Fruit fly (Drosophila melanogaster) whole organism, larva: Measurements from ENCODE around the gene CG34417.
A peak's percentile ranks its signal among the peaks of the same experiment; 100 is the strongest.

Source experiments
- noc ChIP-seq: fragments of 200-800 bp; sonication (Bioruptor generic); optimal IDR thresholded peaks from 3 replicates; lab custom pipeline; 2019; ENCODE audit warnings: missing biosample characterization, mild to moderate bottlenecking, missing genetic modification characterization, moderate library complexity

Gene CG34417

DNA sequence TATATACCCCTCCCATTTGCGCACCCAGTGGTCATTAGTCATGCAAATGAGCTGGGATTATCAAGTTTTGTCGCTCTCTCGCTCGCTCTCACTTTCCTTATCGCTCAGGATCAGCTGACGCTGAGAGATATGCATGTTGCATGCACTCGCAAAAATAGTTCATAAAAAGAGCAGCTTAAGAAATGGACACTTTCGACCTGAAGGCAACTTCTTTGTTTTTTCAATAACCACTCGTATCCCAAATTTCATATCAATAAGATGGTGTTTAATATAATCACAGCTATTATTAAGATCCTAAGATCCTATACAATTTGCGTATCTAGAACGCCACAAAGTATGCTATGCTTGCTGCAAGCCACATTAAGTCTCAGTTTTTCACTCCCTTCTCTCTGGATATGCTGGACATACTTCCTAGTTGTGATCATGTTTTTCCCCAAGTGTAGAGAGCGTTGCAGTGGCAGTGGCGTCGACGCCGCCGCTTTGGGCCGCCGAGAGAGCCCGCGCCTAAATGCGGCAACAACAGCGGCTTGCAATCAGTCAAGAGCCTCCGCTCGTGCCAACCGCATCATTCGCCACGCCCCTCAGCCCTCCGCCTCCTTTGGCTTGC, at the start of gene CG34417:
Gene CG34417, plus strand, starts transcription at position 557 of the 607 bp plus-strand sequence.
- no peak for TF ChIP-seq noc

DNA sequence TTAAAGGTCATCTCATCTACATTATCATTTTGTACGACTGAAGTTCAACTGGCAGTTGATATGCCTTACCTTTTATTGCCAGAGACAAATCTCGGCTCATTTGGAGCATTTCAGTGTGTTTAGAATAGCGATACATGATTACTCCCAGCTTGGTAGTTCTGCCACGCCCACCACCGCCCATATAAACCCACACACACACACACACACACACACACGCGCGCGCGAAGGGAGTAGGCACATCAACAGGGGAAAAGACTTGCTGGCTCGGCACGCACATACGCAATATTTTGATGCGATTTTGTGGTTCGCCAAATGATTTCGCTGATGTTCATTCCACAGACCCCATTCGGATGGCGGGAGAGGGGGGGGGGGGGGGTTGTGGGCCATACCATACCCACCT, 27.4 kb upstream of the CG34417 start:
- no peak for TF ChIP-seq noc

- TF ChIP-seq noc: peak; percentile 3
These were observed 16.4 kb upstream of the CG34417 start, which contains the start of the genes CG42340 and CG3918 for dm6 chrX:6524217-6524616. Gene CG42340 (minus strand): TSS chrX:6524323. Gene CG3918 (plus strand): TSS chrX:6524464.

dm6 chrX:6527680-6528079, 12.9 kb upstream of the CG34417 start, which contains the start of gene CG3342:
Gene CG3342 (minus strand): TSS chrX:6527888.
- no peak for TF ChIP-seq noc

DNA sequence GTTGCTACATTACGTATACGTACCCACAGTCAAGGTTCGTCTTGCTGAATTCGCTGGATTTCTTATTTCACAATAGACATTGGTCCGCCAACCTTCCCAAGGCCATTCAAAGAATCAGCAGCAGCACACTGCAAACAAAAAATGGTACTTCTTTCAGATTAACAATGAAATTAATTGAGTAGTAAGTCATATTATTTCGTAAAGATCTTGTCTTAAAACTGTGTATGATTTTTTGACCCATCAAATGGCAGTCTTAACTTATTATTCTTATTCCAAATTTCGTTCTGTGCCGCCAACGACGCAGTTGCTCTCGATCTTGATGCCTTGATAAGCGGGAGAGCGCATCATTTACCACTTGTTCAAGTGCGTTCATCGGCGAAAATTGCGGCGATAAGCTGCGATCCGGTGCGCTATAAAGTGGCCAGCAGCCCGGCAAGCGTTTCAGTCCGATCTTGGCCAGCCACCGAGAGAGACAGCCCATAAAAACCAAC, 12.0 kb upstream of the CG34417 start, which contains the start of gene Agxt:
Gene Agxt, plus strand, starts transcription at position 441 of the 491 bp plus-strand sequence.
- TF ChIP-seq noc: peak; percentile 62

DNA sequence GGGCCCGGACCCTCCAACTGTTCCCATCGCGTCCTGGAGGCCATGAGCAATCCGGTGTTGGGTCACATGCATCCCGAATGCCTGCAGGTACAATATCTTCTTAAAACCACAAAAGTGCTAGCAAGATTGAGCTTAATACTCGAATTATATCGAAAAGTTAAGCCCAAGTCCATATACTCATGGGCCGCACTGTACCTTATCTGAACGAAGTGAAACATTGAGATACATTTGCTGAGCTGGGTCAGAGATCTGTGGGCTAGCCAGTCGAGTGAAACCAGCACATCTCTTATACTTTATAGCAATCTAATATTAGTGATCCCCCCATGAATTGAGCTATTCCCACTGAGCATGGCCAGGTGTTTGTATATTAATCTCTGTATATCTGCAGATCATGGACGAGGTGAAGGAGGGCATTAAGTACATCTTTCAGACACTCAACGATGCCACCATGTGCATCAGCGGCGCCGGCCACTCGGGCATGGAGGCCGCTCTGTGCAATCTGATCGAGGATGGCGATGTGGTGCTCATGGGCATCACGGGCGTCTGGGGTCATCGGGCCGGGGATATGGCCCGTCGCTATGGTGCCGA, 11.3 kb upstream of the CG34417 start:
- no peak for TF ChIP-seq noc

DNA sequence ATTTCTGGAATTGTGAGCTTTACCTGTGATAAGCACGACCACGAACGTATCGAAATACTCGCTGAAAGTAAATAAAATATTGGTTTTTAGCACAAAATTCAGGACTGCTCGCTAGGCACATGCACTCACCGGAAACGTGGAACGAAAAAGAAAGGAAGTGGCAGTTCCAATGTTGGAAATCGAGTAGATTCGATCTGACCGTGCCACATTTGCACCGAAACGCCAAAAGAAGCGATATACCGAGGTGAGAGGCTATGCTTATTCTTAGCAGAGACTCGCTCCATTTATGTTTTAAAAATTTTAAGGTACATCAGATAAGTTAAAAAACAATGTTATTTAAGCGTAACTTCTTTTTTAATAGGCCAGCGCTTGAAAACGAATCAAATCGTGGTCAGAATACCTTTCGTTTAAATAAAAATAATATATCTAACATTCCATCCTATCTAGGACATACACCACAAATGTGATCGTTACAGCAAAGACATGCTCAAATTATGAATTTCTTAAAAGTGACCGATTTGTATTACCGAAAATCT, 7.4 kb upstream of the CG34417 start, which contains the start of gene RpL7A:
Gene RpL7A, minus strand, starts transcription at position 248 of the 536 bp plus-strand sequence.
- TF ChIP-seq noc: peak; percentile 42

DNA sequence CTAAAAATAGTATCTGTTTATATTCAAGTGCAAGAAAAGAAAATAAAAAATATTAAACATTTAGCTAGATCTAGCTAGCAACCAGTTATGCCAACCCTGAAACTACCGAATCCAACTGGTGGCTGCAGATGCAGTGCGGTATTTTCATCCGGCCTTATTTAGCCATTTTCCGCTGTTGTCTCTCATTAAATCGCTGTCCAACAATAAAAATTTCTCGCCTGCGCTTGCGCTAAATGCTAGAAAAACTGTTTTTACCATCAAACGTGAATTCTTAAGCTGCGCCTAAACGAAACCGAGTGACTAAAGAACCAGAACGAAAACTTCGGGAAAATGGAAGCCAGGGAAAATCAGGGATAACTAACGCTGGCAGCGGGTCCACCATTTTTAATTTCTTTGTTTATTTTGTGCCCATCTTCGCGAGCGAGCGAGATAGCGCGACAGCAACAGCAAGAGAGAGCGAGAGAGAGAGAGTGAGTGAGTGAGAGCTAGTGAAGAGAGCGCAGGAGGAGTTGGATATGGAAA, 6.7 kb upstream of the CG34417 start, which contains the start of gene dx:
Gene dx, plus strand, starts transcription at position 164 of the 522 bp plus-strand sequence.
- TF ChIP-seq noc: no peak

DNA sequence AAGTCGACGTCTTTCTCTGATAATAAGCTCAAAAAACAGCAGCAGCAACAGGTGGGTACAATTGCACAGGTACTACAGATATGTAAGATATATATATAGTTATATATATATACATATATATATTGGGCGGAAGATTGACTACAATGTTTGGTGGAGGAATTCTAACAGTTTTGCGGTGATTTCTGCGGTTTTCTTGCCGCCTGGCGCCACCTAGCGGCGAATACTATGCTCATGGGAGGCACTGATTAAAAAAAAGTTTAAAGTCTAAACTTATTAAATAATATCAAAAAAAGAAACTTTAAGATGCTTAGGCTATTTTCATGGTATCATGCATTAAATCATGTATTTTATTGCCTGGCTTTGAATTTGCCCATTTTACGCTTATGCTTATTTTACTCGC, 706 bp downstream of the CG34417 start:
- no peak for TF ChIP-seq noc

DNA sequence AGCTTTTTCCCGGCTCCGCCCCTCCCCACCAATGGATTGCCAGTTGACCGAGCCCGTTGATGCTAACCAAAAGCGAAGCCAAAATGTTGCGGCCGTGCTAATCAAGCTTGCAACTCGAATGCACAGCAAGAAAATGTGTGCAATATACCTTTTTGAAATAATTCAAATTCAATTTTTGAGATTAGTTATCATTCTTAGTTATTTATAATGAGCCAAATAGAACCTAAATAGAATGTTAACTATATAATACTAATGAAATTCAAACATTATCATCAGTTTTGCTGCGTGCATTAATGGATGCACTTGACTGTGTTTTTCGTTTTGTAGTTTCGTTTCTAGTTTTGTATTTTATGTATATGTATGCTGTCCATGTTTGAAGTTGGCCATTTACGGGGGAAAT, 1.8 kb downstream of the CG34417 start:
- no peak for TF ChIP-seq noc

DNA sequence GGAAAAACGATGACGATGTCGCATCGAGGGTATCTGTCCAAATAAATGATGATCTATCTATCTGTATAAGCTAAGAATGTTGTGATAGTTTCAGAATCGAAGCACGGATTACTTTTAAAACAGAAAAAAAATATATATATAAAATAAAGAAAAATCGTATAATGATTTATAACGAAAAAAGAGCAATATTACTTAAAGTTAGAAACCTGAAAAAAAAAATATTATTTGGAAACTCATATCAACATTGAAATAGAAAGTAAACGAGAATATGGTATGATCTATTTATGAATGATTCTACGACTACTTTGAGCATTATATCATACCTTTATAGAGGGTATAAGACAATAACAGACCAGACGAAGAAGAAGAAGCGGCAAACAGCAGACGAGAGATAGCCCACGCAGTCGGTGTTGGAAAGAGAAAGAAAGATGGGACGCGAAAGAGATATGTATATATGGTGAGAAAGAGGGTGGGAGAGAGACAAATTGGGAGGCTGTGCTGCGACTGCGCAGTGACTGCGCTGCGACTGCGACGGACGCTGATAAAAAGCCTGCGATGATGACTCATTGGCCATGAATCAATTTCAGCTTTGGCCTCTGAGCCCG, 3.1 kb downstream of the CG34417 start:
- TF ChIP-seq noc: no peak

- no peak for TF ChIP-seq noc
These were observed 5.3 kb downstream of the CG34417 start for dm6 chrX:6545862-6546270.

dm6 chrX:6546970-6547369, 6.4 kb downstream of the CG34417 start:
- TF ChIP-seq noc: no peak

DNA sequence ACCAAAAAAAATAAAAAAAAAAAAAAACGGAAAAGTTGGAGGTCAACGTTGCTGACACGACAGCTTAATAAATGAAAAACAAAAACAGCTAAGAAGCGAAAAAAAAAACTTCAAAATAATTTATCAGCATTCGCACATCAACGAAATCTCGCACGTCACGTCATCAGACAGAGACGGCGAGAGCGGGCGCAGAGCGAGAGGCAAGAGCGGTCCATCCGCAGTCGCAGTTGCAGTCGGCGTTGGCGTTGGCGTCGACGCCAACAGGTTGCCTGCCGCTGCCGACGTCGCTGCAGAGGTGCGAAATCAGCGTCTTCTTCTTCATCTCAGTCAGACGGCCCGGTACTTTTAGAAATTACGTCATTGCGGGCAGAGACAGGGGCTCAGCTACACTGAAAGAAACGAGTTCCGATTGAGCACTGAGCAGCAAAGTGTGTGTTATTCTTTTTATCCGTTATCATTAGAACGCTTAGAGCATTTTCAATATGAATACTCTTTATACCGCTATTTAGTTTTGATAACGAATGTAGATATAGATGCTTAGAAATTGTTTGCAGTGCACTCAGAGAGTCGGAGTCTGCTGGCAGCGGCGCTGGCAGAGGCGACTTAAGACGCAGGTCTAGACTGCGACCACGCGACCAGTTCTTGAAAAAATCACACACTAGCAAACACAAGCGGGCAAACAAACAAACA, 9.0 kb downstream of the CG34417 start:
- peak; percentile 97 for TF ChIP-seq noc

DNA sequence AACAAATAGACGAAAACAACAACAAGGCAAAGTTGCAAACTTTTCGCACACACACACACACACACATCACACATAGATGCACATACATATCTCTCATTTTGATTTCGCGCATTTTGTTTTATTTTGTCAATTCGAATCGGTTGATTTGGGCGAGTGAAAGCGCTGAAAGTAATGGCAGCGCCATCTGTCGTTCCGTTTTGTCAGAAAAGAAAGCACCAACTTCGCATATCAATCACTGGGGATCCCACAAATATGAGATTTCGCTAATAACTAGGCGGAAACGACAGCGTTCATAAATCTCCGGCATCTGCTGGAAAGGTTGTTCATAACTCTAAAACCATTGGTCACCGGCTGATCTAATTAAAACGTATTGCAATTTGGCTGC, 9.5 kb downstream of the CG34417 start:
- no peak for TF ChIP-seq noc

DNA sequence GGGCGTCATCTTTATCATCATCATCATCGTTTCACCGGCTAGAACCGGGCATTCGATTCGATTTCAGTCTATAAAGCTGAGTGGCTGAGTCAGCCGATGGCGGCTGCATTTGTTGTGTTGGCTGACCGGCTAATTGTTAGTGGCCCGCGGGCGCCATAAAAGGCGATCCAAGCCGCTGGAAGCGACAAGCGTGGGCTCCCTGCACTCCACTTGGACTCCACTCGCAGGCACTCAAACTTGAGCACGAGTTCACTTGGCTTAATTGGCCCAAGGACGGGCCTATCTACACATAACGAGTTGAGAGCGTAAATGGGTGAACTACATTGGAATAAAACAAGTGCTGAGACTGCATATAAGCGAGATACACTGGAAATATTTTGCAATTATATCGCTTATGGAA, 10.9 kb downstream of the CG34417 start:
- no peak for TF ChIP-seq noc
